Fruit fly (Drosophila melanogaster): ENCODE results near the gene CG42367.

Gene CG42367

dm6 chr2L:9894871-9895364, 35.5 kb upstream of the CG42367 start, which contains the start of gene Bka (continued):
- TF ChIP-seq CG9609 (GFP tag; optimal IDR thresholded peaks at IDR 0.05) (no peak), gce (GFP tag; IDR thresholded peaks at IDR 0.05) (no peak), Stat92E (GFP tag; optimal IDR thresholded peaks at IDR 0.05) (peak in 1 of 3 experiments; percentile 78), CG3838 (GFP tag; optimal IDR thresholded peaks at IDR 0.05) (no peak), Med (GFP tag) (peak; percentile 93), CG4424 (GFP tag; optimal IDR thresholded peaks at IDR 0.05) (peak; percentile 31), CG5180 (GFP tag; optimal IDR thresholded peaks at IDR 0.05) (no peak), Pdp1 (GFP tag; optimal IDR thresholded peaks at IDR 0.05) (peak in 1 of 2 experiments; percentile 81), H2.0 (GFP tag; IDR thresholded peaks at IDR 0.05) (no peak), CG32532 (GFP tag; IDR thresholded peaks at IDR 0.05) (peak; percentile 62), CG4707 (GFP tag; optimal IDR thresholded peaks at IDR 0.05) (peak; percentile 37), CG15514 (GFP tag; optimal IDR thresholded peaks at IDR 0.05) (peak; percentile 86), B-H1 (GFP tag; IDR thresholded peaks at IDR 0.05) (no peak), pho (GFP tag; optimal IDR thresholded peaks at IDR 0.05) (peak; percentile 20), gro (GFP tag; optimal IDR thresholded peaks at IDR 0.05) (no peak), cg (GFP tag; optimal IDR thresholded peaks at IDR 0.05) (no peak), row (GFP tag; IDR thresholded peaks at IDR 0.05) (peak; percentile 61), CG12155 (GFP tag; optimal IDR thresholded peaks at IDR 0.05) (peak; percentile 49), Max (GFP tag; optimal IDR thresholded peaks at IDR 0.05) (peak; percentile 73), caup (GFP tag; optimal IDR thresholded peaks at IDR 0.05; ENCODE audit: severe bottlenecking) (peak; percentile 79), Antp (GFP tag; optimal IDR thresholded peaks at IDR 0.05) (no peak), dmrt99B (tag; optimal IDR thresholded peaks at IDR 0.05) (no peak), fd102C (GFP tag; optimal IDR thresholded peaks at IDR 0.05) (no peak), fd64A (GFP tag; optimal IDR thresholded peaks at IDR 0.05) (peak; percentile 18), Bgb (GFP tag; IDR thresholded peaks at IDR 0.05; ENCODE audit: partially characterized antibody) (peak; percentile 96), CG10274 (GFP tag; optimal IDR thresholded peaks at IDR 0.05) (peak; percentile 22), hth (optimal IDR thresholded peaks at IDR 0.05) (no peak), HLH54F (GFP tag; optimal IDR thresholded peaks at IDR 0.05) (no peak), ab (GFP tag; optimal IDR thresholded peaks at IDR 0.05) (no peak), Usf (GFP tag; optimal IDR thresholded peaks at IDR 0.05) (no peak), yki (optimal IDR thresholded peaks at IDR 0.05) (no peak), CG7987 (GFP tag; optimal IDR thresholded peaks at IDR 0.05) (peak; percentile 65), grn (GFP tag; optimal IDR thresholded peaks at IDR 0.05) (no peak), CG7786 (GFP tag; optimal IDR thresholded peaks at IDR 0.05) (no peak), CG10431 (GFP tag; optimal IDR thresholded peaks at IDR 0.05) (peak; percentile 65), CG9215 (GFP tag; IDR thresholded peaks at IDR 0.05) (no peak), PHDP (tag; optimal IDR thresholded peaks at IDR 0.05) (peak; percentile 69), dm (GFP tag; optimal IDR thresholded peaks at IDR 0.05) (peak; percentile 91), Drgx (GFP tag; IDR thresholded peaks at IDR 0.05) (no peak), CG30431 (GFP tag; optimal IDR thresholded peaks at IDR 0.05) (no peak), CG3065 (GFP tag; optimal IDR thresholded peaks at IDR 0.05) (no peak), ERR (GFP tag; optimal IDR thresholded peaks at IDR 0.05) (peak; percentile 0), Spps (tag; optimal IDR thresholded peaks at IDR 0.05) (peak; percentile 34), croc (GFP tag; conservative IDR thresholded peaks at IDR 0.05) (no peak), gcm2 (GFP tag; optimal IDR thresholded peaks at IDR 0.05) (no peak), CG14860 (GFP tag; IDR thresholded peaks at IDR 0.05; ENCODE audit: partially characterized antibody) (peak; percentile 98), CG6683 (GFP tag; optimal IDR thresholded peaks at IDR 0.05) (peak; percentile 47), Dfd (GFP tag; optimal IDR thresholded peaks at IDR 0.05) (no peak), CG13624 (GFP tag; optimal IDR thresholded peaks at IDR 0.05) (peak; percentile 31), phol (tag; optimal IDR thresholded peaks at IDR 0.05) (peak; percentile 100), zfh2 (GFP tag; optimal IDR thresholded peaks at IDR 0.05) (no peak)

Measured in whole organism, embryonic.